Fruit fly (Drosophila melanogaster) whole organism, embryonic: ENCODE results near the gene Ccp84Ac.

Experiments used
- Adf1 ChIP-seq: fragments of 200-800 bp; sonication (Bioruptor generic); IDR thresholded peaks from 2 replicates; pipeline ENCODE4 v1.3.6; 2022; ENCODE audit warnings: missing biosample characterization, missing genetic modification characterization
- Atf3 ChIP-seq: fragments of 200-800 bp; sonication (Bioruptor generic); optimal IDR thresholded peaks from 3 replicates; lab custom pipeline; 2016; ENCODE audit warnings: missing biosample characterization, missing genetic modification characterization
- Blimp-1 ChIP-seq: fragments of 200-800 bp; sonication (Bioruptor generic); optimal IDR thresholded peaks from 3 replicates; lab custom pipeline; 2018; ENCODE audit warnings: missing biosample characterization, missing genetic modification characterization, mild to moderate bottlenecking, moderate library complexity, missing genetic modification reagents
- BtbVII ChIP-seq: fragments of 200-800 bp; sonication (Bioruptor generic); optimal IDR thresholded peaks from 3 replicates; lab custom pipeline; 2017; ENCODE audit warnings: missing biosample characterization, mild to moderate bottlenecking, missing genetic modification characterization
- CG10209 ChIP-seq: fragments of 200-800 bp; sonication (Bioruptor generic); optimal IDR thresholded peaks from 3 replicates; lab custom pipeline; 2017; ENCODE audit warnings: missing biosample characterization, mild to moderate bottlenecking, missing genetic modification characterization, missing genetic modification reagents
- CG11085 ChIP-seq: fragments of 200-800 bp; sonication (Bioruptor generic); IDR thresholded peaks from 2 replicates; pipeline ENCODE4 v1.3.6; 2022; ENCODE audit warnings: missing biosample characterization, missing genetic modification characterization
- CG14860 ChIP-seq: fragments of 200-800 bp; sonication (Bioruptor generic); IDR thresholded peaks from 3 replicates; pipeline ENCODE4 v1.3.6; 2022; ENCODE audit warnings: missing biosample characterization, missing genetic modification characterization; ENCODE audit not compliant: partially characterized antibody
- CG15479 ChIP-seq: fragments of 200-800 bp; sonication (Bioruptor generic); optimal IDR thresholded peaks from 3 replicates; lab custom pipeline; 2019; ENCODE audit warnings: missing biosample characterization, mild to moderate bottlenecking, missing genetic modification characterization, moderate library complexity
- CG17328 ChIP-seq: fragments of 200-800 bp; sonication (Bioruptor generic); IDR thresholded peaks from 2 replicates; pipeline ENCODE4 v1.3.6; 2022; ENCODE audit warnings: missing biosample characterization, missing genetic modification characterization
- CG2889 ChIP-seq: fragments of 200-800 bp; sonication (Bioruptor generic); IDR thresholded peaks from 3 replicates; pipeline ENCODE4 v1.3.6; 2022; ENCODE audit warnings: missing biosample characterization, missing genetic modification characterization
- CG32772 ChIP-seq: fragments of 200-800 bp; sonication (Bioruptor generic); IDR thresholded peaks from 2 replicates; pipeline ENCODE4 v1.3.6; 2022; ENCODE audit warnings: missing biosample characterization, missing genetic modification characterization
- CG34376 ChIP-seq: fragments of 200-800 bp; sonication (Bioruptor generic); optimal IDR thresholded peaks from 2 replicates; lab custom pipeline; 2018; ENCODE audit warnings: missing biosample characterization, mild to moderate bottlenecking, missing genetic modification characterization
- CG34422 ChIP-seq: fragments of 200-800 bp; sonication (Bioruptor generic); IDR thresholded peaks from 3 replicates; pipeline ENCODE4 v1.3.6; 2022; ENCODE audit warnings: missing biosample characterization, missing genetic modification characterization
- CG43689 ChIP-seq: fragments of 200-800 bp; sonication (Bioruptor generic); IDR thresholded peaks from 2 replicates; pipeline ENCODE4 v1.3.6; 2022; ENCODE audit warnings: missing biosample characterization, missing genetic modification characterization
- CG4617 ChIP-seq: fragments of 200-800 bp; sonication (Bioruptor generic); optimal IDR thresholded peaks from 3 replicates; lab custom pipeline; 2016; ENCODE audit warnings: missing biosample characterization, missing genetic modification characterization, borderline replicate concordance
- CG4854 ChIP-seq: fragments of 200-800 bp; sonication (Bioruptor generic); optimal IDR thresholded peaks from 2 replicates; lab custom pipeline; 2016; ENCODE audit warnings: missing biosample characterization, missing genetic modification characterization, inconsistent platforms
- CG5180 ChIP-seq: fragments of 200-800 bp; sonication (Bioruptor generic); optimal IDR thresholded peaks from 3 replicates; lab custom pipeline; 2017; ENCODE audit warnings: missing biosample characterization, missing genetic modification characterization, mild to moderate bottlenecking, moderate library complexity, missing genetic modification reagents
- Doc2 ChIP-seq: fragments of 200-800 bp; sonication (Bioruptor generic); IDR thresholded peaks from 2 replicates; pipeline ENCODE4 v1.3.6; 2022; ENCODE audit warnings: missing biosample characterization, missing genetic modification characterization
- E2f2 ChIP-seq: fragments of 200-800 bp; sonication (Bioruptor generic); IDR thresholded peaks from 2 replicates; pipeline ENCODE4 v1.3.6; 2022; ENCODE audit warnings: missing biosample characterization, missing genetic modification characterization
- Ets65A ChIP-seq: fragments of 200-800 bp; sonication (Bioruptor generic); peaks from one replicate; lab custom pipeline; 2016; ENCODE audit warnings: missing biosample characterization, missing genetic modification characterization
- HLHmδ ChIP-seq: fragments of 200-800 bp; sonication (Bioruptor generic); optimal IDR thresholded peaks from 2 replicates; lab custom pipeline; 2018; ENCODE audit warnings: missing biosample characterization, mild to moderate bottlenecking, missing genetic modification characterization, moderate library complexity
- Hr39 ChIP-seq: fragments of >200 bp; optimal IDR thresholded peaks from 2 replicates; lab custom pipeline; 2017
- Mes4 ChIP-seq: fragments of 200-800 bp; sonication (Bioruptor generic); optimal IDR thresholded peaks from 2 replicates; lab custom pipeline; 2016; ENCODE audit warnings: missing biosample characterization, missing genetic modification characterization
- NfI ChIP-seq: fragments of 200-800 bp; sonication (Bioruptor generic); optimal IDR thresholded peaks from 3 replicates; lab custom pipeline; 2018; ENCODE audit warnings: missing biosample characterization, mild to moderate bottlenecking, missing genetic modification characterization, moderate library complexity
- Optix ChIP-seq: fragments of 200-800 bp; sonication (Bioruptor generic); IDR thresholded peaks from 3 replicates; pipeline ENCODE4 v1.3.6; 2022; ENCODE audit warnings: missing biosample characterization, missing genetic modification characterization
- Ptx1 ChIP-seq: fragments of 200-800 bp; sonication (Bioruptor generic); IDR thresholded peaks from 2 replicates; pipeline ENCODE4 v1.3.6; 2022; ENCODE audit warnings: missing biosample characterization, missing genetic modification characterization
- Sox100B ChIP-seq: fragments of 200-800 bp; sonication (Bioruptor generic); optimal IDR thresholded peaks from 3 replicates; lab custom pipeline; 2018; ENCODE audit warnings: missing biosample characterization, mild to moderate bottlenecking, missing genetic modification characterization
- Ssrp ChIP-seq: fragments of 200-800 bp; sonication (Bioruptor generic); optimal IDR thresholded peaks from 2 replicates; lab custom pipeline; 2018; ENCODE audit warnings: missing biosample characterization, mild to moderate bottlenecking, missing genetic modification characterization, moderate library complexity
- YL-1 ChIP-seq: fragments of 200-800 bp; sonication (Bioruptor generic); optimal IDR thresholded peaks from 3 replicates; lab custom pipeline; 2017; ENCODE audit warnings: missing biosample characterization, mild to moderate bottlenecking, missing genetic modification characterization
- crol ChIP-seq: fragments of 200-800 bp; sonication (Bioruptor generic); IDR thresholded peaks from 2 replicates; pipeline ENCODE4 v1.3.6; 2022; ENCODE audit warnings: missing biosample characterization, missing genetic modification characterization
- crp ChIP-seq, 2 experiments: fragments of 200-800 bp; sonication (Bioruptor generic); optimal IDR thresholded peaks; 2 replicates in 1 of 2; 3 replicates in 1 of 2; lab custom pipeline; 2017; ENCODE audit warnings: missing biosample characterization in 2 of 2, missing genetic modification characterization in 2 of 2, mild to moderate bottlenecking in 1 of 2, moderate library complexity in 1 of 2
- ems ChIP-seq: fragments of 200-800 bp; sonication (Bioruptor generic); optimal IDR thresholded peaks from 3 replicates; lab custom pipeline; 2016; ENCODE audit warnings: missing biosample characterization, missing genetic modification characterization
- ewg ChIP-seq: fragments of 200-800 bp; sonication (Bioruptor generic); optimal IDR thresholded peaks from 3 replicates; lab custom pipeline; 2017; ENCODE audit warnings: mild to moderate bottlenecking, missing biosample characterization, missing genetic modification reagents, missing genetic modification characterization
- fd102C ChIP-seq: fragments of 200-800 bp; sonication (Bioruptor generic); optimal IDR thresholded peaks from 2 replicates; lab custom pipeline; 2018; ENCODE audit warnings: missing biosample characterization, mild to moderate bottlenecking, missing genetic modification characterization, moderate library complexity
- fd3F ChIP-seq: fragments of 200-800 bp; sonication (Bioruptor generic); optimal IDR thresholded peaks from 2 replicates; lab custom pipeline; 2018; ENCODE audit warnings: missing biosample characterization, mild to moderate bottlenecking, missing genetic modification characterization, moderate library complexity
- gem ChIP-seq: fragments of 200-800 bp; sonication (Bioruptor generic); optimal IDR thresholded peaks from 2 replicates; lab custom pipeline; 2019; ENCODE audit warnings: missing biosample characterization, mild to moderate bottlenecking, missing genetic modification characterization, moderate library complexity
- org-1 ChIP-seq: fragments of 200-800 bp; sonication (Bioruptor generic); optimal IDR thresholded peaks from 2 replicates; lab custom pipeline; 2017; ENCODE audit warnings: missing biosample characterization, missing genetic modification characterization
- p53 ChIP-seq: fragments of 200-800 bp; sonication (Bioruptor generic); optimal IDR thresholded peaks from 2 replicates; lab custom pipeline; 2016; ENCODE audit warnings: missing biosample characterization, missing genetic modification characterization
- rib ChIP-seq: fragments of 200-800 bp; sonication (Bioruptor generic); IDR thresholded peaks from 2 replicates; pipeline ENCODE4 v1.3.6; 2022; ENCODE audit warnings: missing biosample characterization, missing genetic modification characterization
- sim ChIP-seq: fragments of 200-800 bp; sonication (Bioruptor generic); IDR thresholded peaks from 2 replicates; pipeline ENCODE4 v1.3.6; 2022; ENCODE audit warnings: missing biosample characterization, missing genetic modification characterization
- slbo ChIP-seq: fragments of 200-800 bp; sonication (Bioruptor generic); IDR thresholded peaks from 2 replicates; pipeline ENCODE4 v1.3.6; 2022; ENCODE audit warnings: missing biosample characterization, missing genetic modification characterization
- sqz ChIP-seq: fragments of 200-800 bp; sonication (Bioruptor generic); optimal IDR thresholded peaks from 3 replicates; lab custom pipeline; 2018; ENCODE audit warnings: missing biosample characterization, mild to moderate bottlenecking, missing genetic modification characterization
- tio ChIP-seq: fragments of 200-800 bp; sonication (Bioruptor generic); optimal IDR thresholded peaks from 2 replicates; lab custom pipeline; 2017; ENCODE audit warnings: missing biosample characterization, missing genetic modification characterization, inconsistent platforms

Ccp84Ac gene

DNA sequence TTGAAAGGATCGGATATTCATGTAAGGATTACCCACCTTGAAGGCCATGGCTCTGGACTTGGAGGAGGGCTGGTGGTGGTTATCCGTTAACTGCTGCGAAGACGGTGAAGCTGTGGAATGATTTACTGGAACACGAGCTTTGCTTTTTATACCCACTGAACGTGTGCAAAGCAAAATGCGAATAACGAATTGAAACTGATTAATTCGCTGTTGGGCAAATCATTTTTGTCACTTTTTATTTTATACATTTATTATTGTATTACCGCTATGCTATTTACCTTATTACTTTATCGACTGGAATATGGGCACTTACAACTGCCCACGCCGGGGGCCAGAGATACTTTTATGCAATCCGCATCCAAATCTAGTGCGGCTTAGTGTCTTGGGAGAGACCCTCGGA lies 5.9 kb downstream of the Ccp84Ac start, which contains the start of gene Ccp84Af:
Gene Ccp84Af (minus strand): TSS at position 101 of the 400 bp plus-strand sequence.
- TF ChIP-seq Ets65A (GFP tag; lab: Kevin White, UChicago), result peak; percentile 64
- TF ChIP-seq CG10209, result no peak

DNA sequence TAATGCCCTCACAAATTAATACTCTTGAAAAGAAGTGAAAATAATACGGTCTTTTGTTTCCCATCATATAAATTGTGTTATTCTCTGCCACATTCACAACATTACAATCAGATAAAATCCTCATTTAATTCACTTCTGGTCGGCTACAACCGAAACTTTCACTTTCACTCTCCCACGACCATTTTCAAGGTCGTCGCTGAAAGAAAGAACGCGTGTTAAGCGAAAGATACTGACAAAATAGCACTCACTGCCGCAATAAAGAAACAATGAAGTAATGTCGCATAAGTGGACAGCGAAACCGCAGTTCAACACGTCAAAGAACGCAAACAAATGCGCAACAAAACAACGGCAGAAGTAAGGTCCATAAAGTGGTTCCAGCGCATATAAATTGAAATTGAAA lies 7.9 kb downstream of the Ccp84Ac start:
- TF ChIP-seq Blimp-1, result peak; percentile 78
- no peak for TF ChIP-seq p53

DNA sequence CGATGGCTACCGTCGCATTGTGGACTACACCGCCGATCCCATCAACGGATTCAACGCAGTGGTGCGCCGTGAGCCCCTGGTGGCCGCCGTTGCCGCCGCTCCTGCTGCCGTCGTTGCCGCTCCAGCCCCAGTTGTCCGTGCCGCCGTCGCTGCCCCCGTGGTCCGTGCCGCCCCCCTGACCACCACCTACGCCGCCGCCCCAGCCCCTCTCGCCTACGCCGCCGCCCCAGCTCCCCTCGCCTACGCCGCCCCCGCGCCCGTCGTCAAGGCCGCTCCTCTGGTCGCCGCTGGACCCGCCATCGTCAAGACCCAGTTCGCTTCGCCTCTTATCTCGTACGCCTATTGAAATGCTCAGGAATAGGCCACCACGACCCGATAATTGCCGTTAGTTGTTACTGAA lies 8.9 kb downstream of the Ccp84Ac start:
- no peak for TF ChIP-seq E2f2 (GFP tag; lab: Robert Waterston, UW)
- no peak for TF ChIP-seq sim (GFP tag; lab: Robert Waterston, UW)
- TF ChIP-seq fd3F, result no peak
- no peak for TF ChIP-seq Adf1 (GFP tag; lab: Robert Waterston, UW)
- TF ChIP-seq HLHmδ (GFP tag; lab: Kevin White, UChicago), result no peak
- no peak for TF ChIP-seq CG17328 (GFP tag; lab: Robert Waterston, UW)
- no peak for TF ChIP-seq BtbVII
- TF ChIP-seq CG34422, result 0 out of 3 replicates have a peak, but pooled peaks have one; percentile 8
- no peak for TF ChIP-seq CG4854
- TF ChIP-seq CG5180 (GFP tag; lab: Kevin White, UChicago), result no peak
- TF ChIP-seq NfI, result no peak
- 0 out of 3 replicates have a peak, but pooled peaks have one; percentile 17 for TF ChIP-seq Optix (GFP tag; lab: Robert Waterston, UW)
- no peak for TF ChIP-seq CG4617 (GFP tag; lab: Kevin White, UChicago)
- TF ChIP-seq CG34376, result no peak
- 0 out of 2 replicates have a peak, but pooled peaks have one; percentile 27 for TF ChIP-seq CG32772 (GFP tag; lab: Robert Waterston, UW)
- TF ChIP-seq CG43689 (GFP tag; lab: Robert Waterston, UW), result no peak
- 0 out of 2 replicates have a peak, but pooled peaks have one; percentile 48 for TF ChIP-seq crol (GFP tag; lab: Robert Waterston, UW)
- TF ChIP-seq slbo (GFP tag; lab: Robert Waterston, UW), result 0 out of 2 replicates have a peak, but pooled peaks have one; percentile 33
- TF ChIP-seq Ptx1 (GFP tag; lab: Robert Waterston, UW), result 0 out of 2 replicates have a peak, but pooled peaks have one; percentile 17
- TF ChIP-seq YL-1, result no peak
- TF ChIP-seq fd102C (GFP tag; lab: Kevin White, UChicago), result no peak
- TF ChIP-seq CG2889 (GFP tag; lab: Robert Waterston, UW), result no peak
- no peak for TF ChIP-seq gem (tag; lab: Kevin White, UChicago)
- TF ChIP-seq tio, result no peak
- TF ChIP-seq sqz (GFP tag; lab: Kevin White, UChicago), result no peak
- no peak for TF ChIP-seq ewg (GFP tag; lab: Kevin White, UChicago)
- TF ChIP-seq rib, result no peak
- TF ChIP-seq Ssrp, result no peak
- 0 out of 3 replicates have a peak, but pooled peaks have one; percentile 14 for TF ChIP-seq CG14860
- no peak for TF ChIP-seq ems
- no peak for TF ChIP-seq Sox100B
- TF ChIP-seq org-1 (GFP tag; lab: Kevin White, UChicago), result no peak
- TF ChIP-seq crp (GFP tag; optimal IDR thresholded peaks at IDR 0.05; lab: Kevin White, UChicago), result no peak
- no peak for TF ChIP-seq CG11085 (GFP tag; lab: Robert Waterston, UW)
- no peak for TF ChIP-seq Atf3
- TF ChIP-seq Hr39 (lab: Kevin White, UChicago), result peak; percentile 69
- TF ChIP-seq Doc2 (GFP tag; lab: Robert Waterston, UW), result no peak
- TF ChIP-seq CG15479, result no peak
- no peak for TF ChIP-seq Mes4 (GFP tag; lab: Kevin White, UChicago)
- TF ChIP-seq, all 482 proteins: peak for 8
